Worm (Caenorhabditis elegans) whole organism, L2 larva: ENCODE data around the gene F55C10.4.

Experiments used
- C34F6.9 ChIP-seq: fragments of 150-350 bp; optimal IDR thresholded peaks from 2 replicates; lab custom pipeline; 2014; ENCODE audit warnings: missing biosample characterization, missing genetic modification characterization
- F13H6.1 ChIP-seq: sonication (generic microtip); optimal IDR thresholded peaks from 2 replicates; lab custom pipeline; 2016; ENCODE audit warnings: missing genetic modification characterization, missing compliant biosample characterization
- R02D3.7 ChIP-seq: fragments of 150-350 bp; optimal IDR thresholded peaks from 2 replicates; lab custom pipeline; 2014; ENCODE audit warnings: missing biosample characterization, missing genetic modification characterization
- Y55F3AM.14 ChIP-seq: fragments of 200-800 bp; sonication (Bioruptor generic); optimal IDR thresholded peaks from 2 replicates; lab custom pipeline; 2018; ENCODE audit warnings: mild to moderate bottlenecking, missing genetic modification characterization, missing compliant biosample characterization
- ZK546.5 ChIP-seq: sonication (generic microtip); optimal IDR thresholded peaks from 2 replicates; lab custom pipeline; 2017; ENCODE audit warnings: missing biosample characterization, missing genetic modification characterization
- alr-1 ChIP-seq: fragments of 150-350 bp; optimal IDR thresholded peaks from 2 replicates; lab custom pipeline; 2014; ENCODE audit warnings: missing biosample characterization, missing genetic modification characterization
- blmp-1 ChIP-seq: sonication (generic microtip); optimal IDR thresholded peaks from 2 replicates; lab custom pipeline; 2017; ENCODE audit warnings: missing genetic modification characterization, mild to moderate bottlenecking, missing compliant biosample characterization, antibody characterized with exemption, moderate library complexity; ENCODE audit not compliant: insufficient read depth
- ceh-16 ChIP-seq: fragments of 150-350 bp; optimal IDR thresholded peaks from 2 replicates; lab custom pipeline; 2014; ENCODE audit warnings: missing biosample characterization, missing genetic modification characterization
- ceh-82 ChIP-seq: fragments of 150-350 bp; optimal IDR thresholded peaks from 2 replicates; lab custom pipeline; 2014; ENCODE audit warnings: missing biosample characterization, missing genetic modification characterization
- crh-2 ChIP-seq: sonication (generic microtip); optimal IDR thresholded peaks from 2 replicates; lab custom pipeline; 2017; ENCODE audit warnings: missing biosample characterization, missing genetic modification characterization
- dmd-4 ChIP-seq: sonication (generic microtip); optimal IDR thresholded peaks from 2 replicates; lab custom pipeline; 2017; ENCODE audit warnings: missing biosample characterization, missing genetic modification characterization
- elt-3 ChIP-seq: sonication (generic microtip); optimal IDR thresholded peaks from 2 replicates; lab custom pipeline; 2017; ENCODE audit warnings: missing biosample characterization, missing genetic modification characterization
- gmeb-1 ChIP-seq: fragments of 150-350 bp; optimal IDR thresholded peaks from 2 replicates; lab custom pipeline; 2014; ENCODE audit warnings: missing biosample characterization, missing genetic modification characterization
- lin-11 ChIP-seq: fragments of 150-350 bp; sonication (generic microtip); optimal IDR thresholded peaks from 2 replicates; lab custom pipeline; 2014; ENCODE audit warnings: missing biosample characterization, missing genetic modification characterization, inconsistent platforms, mixed read lengths
- lin-13 ChIP-seq: fragments of 150-350 bp; optimal IDR thresholded peaks from 2 replicates; lab custom pipeline; 2014; ENCODE audit warnings: missing biosample characterization, missing genetic modification reagents, missing genetic modification characterization
- lin-39 ChIP-seq: fragments of 150-350 bp; optimal IDR thresholded peaks from 2 replicates; lab custom pipeline; 2014; ENCODE audit warnings: missing biosample characterization, missing genetic modification reagents, missing genetic modification characterization
- lsy-2 ChIP-seq, 2 experiments: fragments of 150-350 bp in 1 of 2; sonication (generic microtip) in 1 of 2; optimal IDR thresholded peaks; 2 replicates each; lab custom pipeline; 2014 to 2017; ENCODE audit warnings: missing biosample characterization in 2 of 2, missing genetic modification characterization in 2 of 2
- mab-5 ChIP-seq: fragments of 150-350 bp; optimal IDR thresholded peaks from 2 replicates; lab custom pipeline; 2014; ENCODE audit warnings: missing biosample characterization, missing genetic modification characterization
- mbf-1 ChIP-seq: sonication (generic microtip); optimal IDR thresholded peaks from 2 replicates; lab custom pipeline; 2017; ENCODE audit warnings: missing biosample characterization, missing genetic modification characterization
- mdl-1 ChIP-seq, 2 experiments: fragments of 150-350 bp in 1 of 2; sonication (generic microtip) in 1 of 2; optimal IDR thresholded peaks; 2 replicates each; lab custom pipeline; 2017; ENCODE audit warnings: missing biosample characterization in 2 of 2, missing genetic modification characterization in 2 of 2
- nhr-11 ChIP-seq: fragments of 150-350 bp; optimal IDR thresholded peaks from 2 replicates; lab custom pipeline; 2014; ENCODE audit warnings: missing biosample characterization, missing genetic modification characterization
- nhr-21 ChIP-seq: fragments of 150-350 bp; optimal IDR thresholded peaks from 2 replicates; lab custom pipeline; 2014; ENCODE audit warnings: missing biosample characterization, missing genetic modification characterization
- nhr-23 ChIP-seq: fragments of 150-350 bp; optimal IDR thresholded peaks from 2 replicates; lab custom pipeline; 2014; ENCODE audit warnings: missing biosample characterization, missing genetic modification reagents, missing genetic modification characterization
- nhr-237 ChIP-seq: fragments of 150-350 bp; optimal IDR thresholded peaks from 2 replicates; lab custom pipeline; 2014; ENCODE audit warnings: missing biosample characterization, missing genetic modification characterization
- nhr-25 ChIP-seq: fragments of 150-350 bp; sonication (generic microtip); optimal IDR thresholded peaks from 3 replicates; lab custom pipeline; 2014; ENCODE audit warnings: missing biosample characterization, missing genetic modification characterization
- nhr-6 ChIP-seq: fragments of 150-350 bp; optimal IDR thresholded peaks from 2 replicates; lab custom pipeline; 2014; ENCODE audit warnings: missing biosample characterization, missing genetic modification characterization
- nhr-77 ChIP-seq: fragments of 150-350 bp; optimal IDR thresholded peaks from 2 replicates; lab custom pipeline; 2014; ENCODE audit warnings: missing biosample characterization, missing genetic modification characterization
- peb-1 ChIP-seq: fragments of 150-350 bp; optimal IDR thresholded peaks from 2 replicates; lab custom pipeline; 2014; ENCODE audit warnings: missing biosample characterization, missing genetic modification characterization
- sem-4 ChIP-seq: fragments of 150-350 bp; optimal IDR thresholded peaks from 2 replicates; lab custom pipeline; 2014; ENCODE audit warnings: missing biosample characterization, missing genetic modification reagents, missing genetic modification characterization
- sma-3 ChIP-seq: sonication (generic microtip); optimal IDR thresholded peaks from 2 replicates; lab custom pipeline; 2016; ENCODE audit warnings: missing genetic modification reagents, missing genetic modification characterization, missing compliant biosample characterization
- sma-9 ChIP-seq, 2 experiments: fragments of 150-350 bp in 1 of 2; sonication (generic microtip) in 1 of 2; optimal IDR thresholded peaks; 2 replicates each; lab custom pipeline; 2014 to 2016; ENCODE audit warnings: missing genetic modification characterization in 2 of 2, mild to moderate bottlenecking in 1 of 2, missing biosample characterization in 1 of 2, missing compliant biosample characterization in 1 of 2, missing genetic modification reagents in 1 of 2, moderate library complexity in 1 of 2
- unc-39 ChIP-seq: fragments of 150-350 bp; optimal IDR thresholded peaks from 2 replicates; lab custom pipeline; 2014; ENCODE audit warnings: missing biosample characterization, missing genetic modification characterization
- unc-55 ChIP-seq: fragments of 150-350 bp; sonication (generic microtip); optimal IDR thresholded peaks from 3 replicates; lab custom pipeline; 2014; ENCODE audit warnings: missing biosample characterization, missing genetic modification reagents, missing genetic modification characterization
- zag-1 ChIP-seq: fragments of 150-350 bp; optimal IDR thresholded peaks from 2 replicates; lab custom pipeline; 2014; ENCODE audit warnings: missing biosample characterization, missing genetic modification characterization
- ztf-4 ChIP-seq: fragments of 150-350 bp; optimal IDR thresholded peaks from 2 replicates; lab custom pipeline; 2014; ENCODE audit warnings: missing biosample characterization, missing genetic modification characterization

Gene F55C10.4

DNA sequence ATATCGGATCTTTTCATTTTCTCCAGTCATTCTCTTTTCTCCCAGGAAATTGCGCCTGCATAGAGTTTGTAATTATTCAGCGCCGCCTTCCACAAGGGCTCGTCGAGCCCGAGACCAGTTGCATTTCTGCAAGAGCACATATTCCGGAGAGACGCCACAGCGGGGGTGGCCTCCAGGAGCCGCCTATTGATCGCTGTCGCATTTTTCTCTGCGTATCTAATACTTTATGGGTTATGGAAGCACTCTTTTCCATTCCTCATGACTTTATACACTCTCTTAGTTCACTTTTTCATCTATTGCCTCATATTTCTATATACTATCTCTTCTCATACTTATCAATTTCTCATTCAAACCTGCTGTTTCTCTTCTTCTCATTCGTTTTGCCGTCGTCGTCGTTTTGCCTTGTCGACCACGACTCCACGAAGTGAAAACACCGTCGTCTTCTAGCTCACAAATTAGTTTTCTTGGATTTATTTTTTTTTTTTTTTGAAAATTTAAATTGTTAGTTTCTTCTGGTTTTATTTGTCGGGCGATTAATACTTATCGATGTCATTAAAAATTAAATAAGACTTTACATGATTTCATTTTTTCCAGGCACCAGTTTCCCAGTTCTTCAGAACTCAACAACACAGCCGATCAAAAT, 11.3 kb upstream of the F55C10.4 start, which contains the start of gene cnb-1 (continued):
- no peak for TF ChIP-seq lin-13 (GFP tag; lab: Kevin White, UChicago)
- TF ChIP-seq nhr-21 (tag; lab: Kevin White, UChicago), result peak; percentile 45
- TF ChIP-seq ZK546.5, result no peak
- TF ChIP-seq, all 48 proteins: peak for 18

DNA sequence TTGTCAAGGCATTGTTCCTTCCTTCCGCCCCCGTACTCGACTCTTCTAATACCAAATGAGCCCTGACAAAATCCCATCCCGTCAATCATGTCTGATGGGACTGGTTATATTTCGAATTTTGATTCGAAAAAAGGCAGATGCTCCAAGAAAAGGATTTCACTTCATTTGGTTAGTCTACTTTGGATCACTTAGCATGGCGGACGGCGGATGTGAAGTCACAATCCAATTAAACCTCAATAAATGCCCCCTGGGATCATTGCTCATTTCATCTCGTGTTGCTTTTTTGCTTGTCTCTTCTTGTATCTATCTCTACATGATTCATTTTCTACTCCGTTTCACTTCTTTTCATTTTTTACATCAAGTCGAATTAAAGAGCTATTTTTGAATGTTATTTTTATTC, 7.2 kb upstream of the F55C10.4 start:
- no peak for TF ChIP-seq nhr-6 (tag; lab: Kevin White, UChicago)
- TF ChIP-seq Y55F3AM.14 (GFP tag; lab: Kevin White, UChicago), result no peak
- TF ChIP-seq peb-1 (tag; lab: Kevin White, UChicago), result no peak
- no peak for TF ChIP-seq sma-9 (GFP tag; optimal IDR thresholded peaks at IDR 0.05; lab: Kevin White, UChicago)
- TF ChIP-seq sma-9 (tag; optimal IDR thresholded peaks at IDR 0.05; lab: Kevin White, UChicago), result no peak
- TF ChIP-seq ceh-82 (tag; lab: Kevin White, UChicago), result no peak
- TF ChIP-seq lin-11 (tag; lab: Kevin White, UChicago), result no peak
- no peak for TF ChIP-seq nhr-237
- TF ChIP-seq lin-39 (tag; lab: Kevin White, UChicago), result no peak
- TF ChIP-seq unc-55 (GFP tag; lab: Kevin White, UChicago), result no peak
- no peak for TF ChIP-seq C34F6.9 (tag; lab: Kevin White, UChicago)
- TF ChIP-seq alr-1 (tag; lab: Kevin White, UChicago), result no peak
- TF ChIP-seq lsy-2 (tag; optimal IDR thresholded peaks at IDR 0.05; lab: Kevin White, UChicago), result no peak
- TF ChIP-seq nhr-77, result no peak
- TF ChIP-seq nhr-11, result no peak
- TF ChIP-seq dmd-4, result no peak

DNA sequence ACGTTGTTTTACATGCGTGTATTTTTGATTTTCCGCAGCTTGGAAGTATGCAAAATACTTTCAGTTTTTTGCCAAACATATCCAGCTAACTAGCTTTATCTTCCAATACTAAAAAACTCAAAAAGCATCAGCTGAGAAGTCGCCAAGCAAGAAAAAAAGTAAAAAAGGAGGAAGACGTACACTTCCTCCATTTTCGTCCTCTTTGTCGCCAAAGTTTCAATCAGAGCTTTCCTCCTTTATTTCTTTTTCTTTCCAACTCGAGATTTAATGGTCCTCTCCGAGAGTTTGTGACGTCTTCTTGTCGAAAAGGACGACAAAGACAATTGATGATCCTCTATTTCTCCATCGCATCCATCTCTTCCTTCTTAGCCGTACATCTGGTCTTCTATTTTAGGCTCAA, 6.0 kb upstream of the F55C10.4 start:
- TF ChIP-seq F13H6.1 (tag; lab: Kevin White, UChicago) (no peak), sma-3 (GFP tag; lab: Kevin White, UChicago) (no peak), sma-9 (GFP tag; optimal IDR thresholded peaks at IDR 0.05; lab: Kevin White, UChicago) (peak; percentile 16), sma-9 (tag; optimal IDR thresholded peaks at IDR 0.05; lab: Kevin White, UChicago) (no peak), nhr-77 (no peak)

DNA sequence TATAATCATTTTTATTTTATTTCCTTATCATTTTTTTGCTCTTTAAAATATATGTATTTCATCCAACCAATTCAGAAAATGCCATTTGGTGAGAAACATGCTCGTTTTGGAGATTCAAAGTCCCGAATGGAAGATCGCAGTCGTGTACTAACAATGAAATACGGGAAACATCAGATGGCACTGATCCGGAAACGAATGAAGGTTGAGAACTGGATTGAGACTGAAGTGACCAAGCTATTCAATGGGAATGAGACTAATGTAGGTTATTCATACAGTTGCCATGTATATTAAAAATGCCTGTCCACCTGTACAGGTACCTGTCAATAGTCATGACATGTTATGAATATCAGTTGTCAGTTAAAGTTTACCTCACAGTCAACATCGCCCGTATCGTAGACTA, 3.5 kb upstream of the F55C10.4 start, which contains the start of gene F55C10.5:
Gene F55C10.5 (plus strand): TSS at position 74 of the 400 bp plus-strand sequence.
- no peak for TF ChIP-seq unc-39 (tag; lab: Kevin White, UChicago)
- TF ChIP-seq C34F6.9 (tag; lab: Kevin White, UChicago), result no peak

DNA sequence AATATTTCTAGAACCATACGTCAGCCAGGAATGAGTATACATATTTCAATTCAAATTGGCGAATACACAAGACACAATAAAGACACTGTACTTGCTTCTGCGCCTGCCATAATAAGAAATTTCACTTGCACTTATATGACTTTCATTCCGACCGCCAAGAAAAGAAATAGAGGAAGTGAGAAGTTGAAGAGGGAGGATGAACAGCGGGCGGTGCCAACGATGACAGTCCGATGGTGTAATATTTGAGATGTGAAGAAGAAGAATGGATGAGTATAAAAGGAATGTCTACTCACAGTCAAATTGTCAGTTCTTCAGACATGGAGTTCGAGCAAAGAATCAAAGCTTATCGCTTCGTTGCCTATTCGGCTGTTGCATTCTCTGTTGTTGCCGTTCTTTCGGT, 1.5 kb upstream of the F55C10.4 start, which contains the start of gene col-154:
Gene col-154 (plus strand): TSS at position 301 of the 400 bp plus-strand sequence.
- TF ChIP-seq nhr-23, result no peak
- no peak for TF ChIP-seq zag-1
- no peak for TF ChIP-seq ceh-82 (tag; lab: Kevin White, UChicago)
- no peak for TF ChIP-seq lin-13 (GFP tag; lab: Kevin White, UChicago)
- no peak for TF ChIP-seq nhr-6 (tag; lab: Kevin White, UChicago)
- no peak for TF ChIP-seq nhr-77
- no peak for TF ChIP-seq nhr-237
- no peak for TF ChIP-seq dmd-4
- no peak for TF ChIP-seq mab-5 (tag; lab: Kevin White, UChicago)
- TF ChIP-seq sma-9 (GFP tag; optimal IDR thresholded peaks at IDR 0.05; lab: Kevin White, UChicago), result no peak
- TF ChIP-seq sma-9 (tag; optimal IDR thresholded peaks at IDR 0.05; lab: Kevin White, UChicago), result no peak
- TF ChIP-seq sem-4 (tag; lab: Kevin White, UChicago), result no peak
- no peak for TF ChIP-seq ZK546.5
- TF ChIP-seq nhr-21 (tag; lab: Kevin White, UChicago), result no peak
- no peak for TF ChIP-seq sma-3 (GFP tag; lab: Kevin White, UChicago)
- TF ChIP-seq gmeb-1 (tag; lab: Kevin White, UChicago), result no peak
- TF ChIP-seq unc-39 (tag; lab: Kevin White, UChicago), result no peak
- TF ChIP-seq, all 48 proteins: peak for 0

DNA sequence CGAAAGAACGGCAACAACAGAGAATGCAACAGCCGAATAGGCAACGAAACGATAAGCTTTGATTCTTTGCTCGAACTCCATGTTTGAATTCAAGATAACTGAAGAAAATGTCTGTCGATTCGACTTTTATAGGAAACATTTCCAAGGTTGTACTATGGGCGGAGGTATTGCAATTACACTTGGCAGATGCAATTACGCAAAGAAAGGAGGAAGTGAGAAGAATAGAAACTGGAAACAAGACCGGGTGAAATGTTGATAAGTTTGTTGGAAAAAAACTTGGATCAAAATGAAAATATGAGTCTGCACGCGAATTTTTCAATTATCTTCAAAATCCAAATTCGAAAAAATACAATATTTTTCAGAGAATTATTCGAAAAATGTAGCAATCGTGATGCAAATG, 3.2 kb downstream of the F55C10.4 start, which contains the start of gene col-155:
Gene col-155 (minus strand): TSS at position 101 of the 400 bp plus-strand sequence.
- TF ChIP-seq ceh-16 (tag; lab: Kevin White, UChicago), result no peak
- no peak for TF ChIP-seq ztf-4 (tag; lab: Kevin White, UChicago)
- no peak for TF ChIP-seq sma-3 (GFP tag; lab: Kevin White, UChicago)
- TF ChIP-seq sma-9 (GFP tag; optimal IDR thresholded peaks at IDR 0.05; lab: Kevin White, UChicago), result no peak
- no peak for TF ChIP-seq sma-9 (tag; optimal IDR thresholded peaks at IDR 0.05; lab: Kevin White, UChicago)
- TF ChIP-seq Y55F3AM.14 (GFP tag; lab: Kevin White, UChicago), result no peak
- TF ChIP-seq unc-39 (tag; lab: Kevin White, UChicago), result no peak
- no peak for TF ChIP-seq lin-39 (tag; lab: Kevin White, UChicago)
- TF ChIP-seq nhr-11, result no peak
- no peak for TF ChIP-seq blmp-1 (tag; lab: Kevin White, UChicago)
- TF ChIP-seq nhr-25 (tag; lab: Kevin White, UChicago), result no peak
- no peak for TF ChIP-seq nhr-21 (tag; lab: Kevin White, UChicago)
- no peak for TF ChIP-seq R02D3.7
- no peak for TF ChIP-seq C34F6.9 (tag; lab: Kevin White, UChicago)
- no peak for TF ChIP-seq mdl-1 (tag; optimal IDR thresholded peaks at IDR 0.05; lab: Kevin White, UChicago)
- TF ChIP-seq nhr-6 (tag; lab: Kevin White, UChicago), result no peak
- TF ChIP-seq crh-2 (tag; lab: Kevin White, UChicago), result no peak
- TF ChIP-seq elt-3 (tag; lab: Kevin White, UChicago), result no peak
- no peak for TF ChIP-seq nhr-23
- no peak for TF ChIP-seq mbf-1 (tag; lab: Kevin White, UChicago)
